Worm (Caenorhabditis elegans): Measurements from ENCODE around the gene cdc-50.B.

cdc-50.B gene

DNA sequence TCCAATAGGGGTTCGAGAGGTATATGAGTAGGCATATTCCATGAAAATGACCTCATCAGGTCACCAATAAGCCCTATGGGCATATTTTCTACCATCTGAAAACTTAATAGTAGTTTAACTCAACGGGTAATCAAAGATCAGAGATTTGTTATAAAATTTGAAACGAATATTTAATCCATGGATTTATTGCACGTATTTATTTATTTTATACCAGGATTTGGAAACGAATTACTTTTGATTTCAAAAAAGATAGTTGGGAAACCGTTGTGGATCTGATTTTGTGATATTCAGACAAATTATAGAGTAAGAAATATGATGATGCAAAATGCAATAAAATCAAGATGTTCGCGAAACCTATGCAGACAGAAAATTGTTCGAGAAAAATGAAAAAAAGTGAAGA lies 28.1 kb downstream of the cdc-50.B start, which contains the start of gene C33D9.3:
Gene C33D9.3, minus strand, starts transcription at position 101 of the 400 bp plus-strand sequence.
- TF ChIP-seq unc-62 (GFP tag; optimal IDR thresholded peaks at IDR 0.05), result no peak

DNA sequence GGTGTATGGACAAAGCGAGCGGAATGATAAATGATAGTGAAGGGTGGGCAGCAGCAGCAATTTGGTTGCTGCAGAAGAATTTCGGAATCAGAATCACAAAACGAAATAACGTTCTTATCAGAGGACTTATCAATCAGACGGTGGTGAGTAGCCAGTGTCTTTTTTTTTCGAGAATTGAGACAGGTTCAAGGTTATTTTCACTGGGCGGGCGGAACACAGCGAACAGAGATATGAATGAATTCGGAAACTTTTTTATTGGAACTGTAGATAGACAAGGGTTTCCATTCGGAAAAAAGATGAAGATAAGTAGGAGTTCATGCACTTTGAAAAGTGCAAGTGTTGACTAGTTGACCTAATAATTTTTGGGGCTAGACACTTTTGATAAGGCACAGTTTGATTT lies 28.6 kb downstream of the cdc-50.B start:
- TF ChIP-seq unc-62 (GFP tag; optimal IDR thresholded peaks at IDR 0.05), result no peak

- TF ChIP-seq unc-62 (GFP tag; optimal IDR thresholded peaks at IDR 0.05), result no peak
Observed at ce11 chrIV:8794895-8795665, 30.4 kb downstream of the cdc-50.B start.

DNA sequence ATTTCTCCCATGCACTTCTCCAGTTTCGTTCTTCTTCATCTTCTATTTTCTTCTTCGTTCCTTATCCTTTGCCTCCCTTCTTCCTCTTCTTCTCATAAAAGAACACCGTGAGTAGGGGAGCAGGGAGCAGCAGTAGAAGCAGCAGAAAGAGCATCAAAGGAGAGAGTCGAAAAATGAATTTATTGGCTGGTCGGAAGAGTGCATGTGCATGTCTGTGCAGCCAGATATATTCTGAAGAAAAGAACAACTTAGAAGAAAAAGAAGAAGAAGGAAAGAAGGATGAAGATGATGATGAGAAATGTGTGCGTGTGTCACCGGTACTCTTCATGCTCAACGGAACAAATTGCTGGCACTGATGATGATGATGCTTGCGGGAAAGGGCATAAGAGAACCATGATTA lies 31.6 kb downstream of the cdc-50.B start:
- no peak for TF ChIP-seq unc-62 (GFP tag; optimal IDR thresholded peaks at IDR 0.05)

ce11 chrIV:8798255-8798654 lies 33.6 kb downstream of the cdc-50.B start, which contains the start of gene clec-182:
clec-182 (minus strand) TSS chrIV:8798355.
- TF ChIP-seq unc-62 (GFP tag; optimal IDR thresholded peaks at IDR 0.05), result no peak

- TF ChIP-seq unc-62 (GFP tag; optimal IDR thresholded peaks at IDR 0.05), result no peak
Observed at ce11 chrIV:8807327-8807726, 42.7 kb downstream of the cdc-50.B start.

- TF ChIP-seq unc-62 (GFP tag; optimal IDR thresholded peaks at IDR 0.05), result no peak
Observed at ce11 chrIV:8813614-8814013, 48.9 kb downstream of the cdc-50.B start, which contains the start of gene exc-5. exc-5 (minus strand) TSS chrIV:8813670.

DNA sequence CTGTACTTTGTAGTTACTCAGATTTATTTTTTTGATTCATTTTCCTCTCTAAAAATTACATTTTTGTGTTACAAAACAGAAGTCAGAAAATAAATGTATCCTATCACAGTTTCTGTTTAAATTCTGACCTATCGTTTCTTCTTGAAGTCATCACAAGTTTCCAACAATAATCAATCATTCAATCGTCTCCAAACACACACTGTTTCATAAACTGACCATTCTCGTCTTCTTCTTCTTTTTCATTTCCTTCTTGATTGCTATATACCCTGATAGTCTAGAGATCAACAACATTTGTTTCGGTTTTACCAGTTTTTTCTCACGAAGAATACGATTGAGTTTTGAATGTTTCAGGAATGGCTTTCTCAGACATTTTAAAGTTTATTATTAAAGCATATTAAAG lies 50.5 kb downstream of the cdc-50.B start:
- TF ChIP-seq unc-62 (GFP tag; optimal IDR thresholded peaks at IDR 0.05), result no peak

- no peak for TF ChIP-seq unc-62 (GFP tag; optimal IDR thresholded peaks at IDR 0.05)
Observed at ce11 chrIV:8816029-8816428, 51.4 kb downstream of the cdc-50.B start, which contains the start of gene grsp-2. grsp-2 (plus strand) TSS chrIV:8816329.

DNA sequence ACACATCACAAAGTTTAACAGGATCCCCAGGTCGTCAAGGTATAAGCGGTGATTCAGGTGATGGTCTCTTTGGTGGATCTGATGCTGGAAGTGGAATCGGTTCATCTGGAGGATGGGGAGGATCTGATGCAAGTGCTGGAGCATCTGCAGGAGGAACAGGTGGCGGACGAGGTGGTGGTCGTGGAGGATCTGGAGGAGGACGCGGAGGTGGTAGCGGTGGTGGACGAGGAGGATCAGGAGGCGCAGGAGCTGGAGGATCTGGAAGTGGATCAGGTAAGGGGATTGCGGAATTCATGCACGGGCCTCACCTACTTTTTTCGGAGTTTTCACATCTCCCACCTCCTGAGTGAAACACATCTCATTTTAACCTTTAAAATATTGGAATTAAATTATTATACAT lies 52.0 kb downstream of the cdc-50.B start:
- no peak for TF ChIP-seq unc-62 (GFP tag; optimal IDR thresholded peaks at IDR 0.05)

All from whole organism, dauer.